Worm (Caenorhabditis elegans) whole organism, L1 larva: ENCODE results near the gene Y75B8A.33.

Experiments used
- C04F5.9 ChIP-seq: sonication (generic microtip); optimal IDR thresholded peaks from 2 replicates; lab custom pipeline; 2016; ENCODE audit warnings: missing genetic modification characterization, missing compliant biosample characterization
- ceh-82 ChIP-seq, 3 experiments: fragments of 150-350 bp in 1 of 3; sonication (generic microtip) in 2 of 3; optimal IDR thresholded peaks; 2 replicates each; lab custom pipeline; 2014 to 2017; ENCODE audit warnings: missing biosample characterization in 3 of 3, missing genetic modification characterization in 3 of 3
- dpl-1 ChIP-seq, 3 experiments: fragments of 150-350 bp in 2 of 3; sonication (generic microtip) in 1 of 3; optimal IDR thresholded peaks; 2 replicates each; lab custom pipeline; 2014 to 2017; ENCODE audit warnings: missing biosample characterization in 3 of 3, missing genetic modification characterization in 3 of 3, missing genetic modification reagents in 3 of 3
- elt-3 ChIP-seq, 6 experiments: fragments of 150-350 bp in 1 of 6; sonication (generic microtip); optimal IDR thresholded peaks; 2 replicates each; lab custom pipeline; 2017 to 2018; ENCODE audit warnings: missing biosample characterization in 6 of 6, missing genetic modification characterization in 6 of 6, inconsistent platforms in 1 of 6
- fkh-10 ChIP-seq: sonication (generic microtip); optimal IDR thresholded peaks from 2 replicates; lab custom pipeline; 2017; ENCODE audit warnings: missing biosample characterization, missing genetic modification reagents, missing genetic modification characterization
- grh-1 ChIP-seq: fragments of 200-800 bp; sonication (Bioruptor generic); IDR thresholded peaks from 2 replicates; pipeline ENCODE4 v1.3.6; 2022; ENCODE audit warnings: missing genetic modification reagents, missing genetic modification characterization, missing compliant biosample characterization
- lin-13 ChIP-seq: fragments of 150-350 bp; optimal IDR thresholded peaks from 2 replicates; lab custom pipeline; 2014; ENCODE audit warnings: missing biosample characterization, missing genetic modification reagents, missing genetic modification characterization
- mdl-1 ChIP-seq, 2 experiments: fragments of 150-350 bp; optimal IDR thresholded peaks; 2 replicates each; lab custom pipeline; 2014 to 2017; ENCODE audit warnings: missing biosample characterization in 2 of 2, missing genetic modification characterization in 2 of 2, inconsistent platforms in 1 of 2
- nhr-12 ChIP-seq: sonication (generic microtip); optimal IDR thresholded peaks from 2 replicates; lab custom pipeline; 2017; ENCODE audit warnings: missing biosample characterization, missing genetic modification characterization
- skn-1 ChIP-seq: fragments of 150-350 bp; optimal IDR thresholded peaks from 2 replicates; lab custom pipeline; 2014; ENCODE audit warnings: missing biosample characterization, missing genetic modification characterization
- tbx-2 ChIP-seq: sonication (generic microtip); optimal IDR thresholded peaks from 2 replicates; lab custom pipeline; 2016; ENCODE audit warnings: missing genetic modification characterization, missing compliant biosample characterization
- unc-30 ChIP-seq: sonication (generic microtip); optimal IDR thresholded peaks from 2 replicates; lab custom pipeline; 2017; ENCODE audit warnings: missing biosample characterization, missing genetic modification characterization
- ztf-11 ChIP-seq, 2 experiments: sonication (generic microtip); optimal IDR thresholded peaks; 2 replicates each; lab custom pipeline; 2016 to 2017; ENCODE audit warnings: missing genetic modification characterization in 2 of 2, missing biosample characterization in 1 of 2, missing compliant biosample characterization in 1 of 2
- ztf-4 ChIP-seq: fragments of 150-350 bp; optimal IDR thresholded peaks from 2 replicates; lab custom pipeline; 2014; ENCODE audit warnings: missing biosample characterization, missing genetic modification characterization

DNA sequence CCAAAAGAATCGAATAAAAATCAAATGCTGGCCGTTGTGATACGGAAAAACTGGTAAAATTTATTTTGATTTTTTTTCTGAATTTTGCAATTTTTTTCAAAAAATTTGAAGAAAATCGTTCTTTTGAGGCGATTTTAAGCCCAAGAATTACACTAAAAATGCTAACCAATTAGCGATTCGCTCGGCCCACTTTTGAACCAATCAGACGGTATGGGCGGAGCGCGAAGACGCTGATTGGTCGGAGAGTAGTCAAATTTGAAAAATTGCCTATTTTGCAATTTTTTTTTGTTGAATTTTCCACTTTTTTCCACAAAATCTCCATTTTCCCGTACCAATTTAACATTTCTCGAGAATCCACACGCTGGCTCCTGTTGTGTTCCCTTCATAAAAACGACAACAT lies 6.1 kb upstream of the Y75B8A.33 start:
- TF ChIP-seq dpl-1 (GFP tag; optimal IDR thresholded peaks at IDR 0.05; lab: Kevin White, UChicago) (no peak), fkh-10 (GFP tag; lab: Kevin White, UChicago) (no peak), grh-1 (GFP tag; lab: Robert Waterston, UW) (no peak), nhr-12 (no peak), mdl-1 (tag; optimal IDR thresholded peaks at IDR 0.05; lab: Kevin White, UChicago) (no peak), ceh-82 (tag; optimal IDR thresholded peaks at IDR 0.05; lab: Kevin White, UChicago) (no peak), ztf-11 (tag; optimal IDR thresholded peaks at IDR 0.05; lab: Kevin White, UChicago) (no peak), ztf-4 (tag; lab: Kevin White, UChicago) (no peak), C04F5.9 (tag; lab: Kevin White, UChicago) (no peak), unc-30 (tag; lab: Kevin White, UChicago) (no peak), skn-1 (tag; lab: Kevin White, UChicago) (no peak), elt-3 (tag; optimal IDR thresholded peaks at IDR 0.05; lab: Kevin White, UChicago) (no peak), lin-13 (no peak), tbx-2 (no peak)
